Worm (Caenorhabditis elegans) whole organism, L4 larva: ENCODE measurements around the gene F43G6.7.

Source experiments
- T26A8.4 ChIP-seq: fragments of 200-800 bp; sonication (Bioruptor generic); IDR thresholded peaks from 2 replicates; pipeline ENCODE4 v1.3.6; 2022; ENCODE audit warnings: missing genetic modification characterization, missing compliant biosample characterization
- Y5F2A.4 ChIP-seq: fragments of 200-800 bp; sonication (Bioruptor generic); optimal IDR thresholded peaks from 2 replicates; lab custom pipeline; 2018; ENCODE audit warnings: mild to moderate bottlenecking, missing genetic modification characterization, missing compliant biosample characterization
- daf-19 ChIP-seq: fragments of 200-800 bp; sonication (Bioruptor generic); conservative IDR thresholded peaks from 2 replicates; pipeline ENCODE4 v1.3.6; 2022; ENCODE audit warnings: missing genetic modification characterization, missing compliant biosample characterization
- duxl-1 ChIP-seq: sonication (generic microtip); optimal IDR thresholded peaks from 2 replicates; lab custom pipeline; 2016; ENCODE audit warnings: mild to moderate bottlenecking, missing genetic modification characterization, moderate library complexity, missing compliant biosample characterization; ENCODE audit not compliant: poor library complexity
- lin-15B ChIP-seq: fragments of 150-350 bp; sonication (generic microtip); optimal IDR thresholded peaks from 3 replicates; lab custom pipeline; 2014; ENCODE audit warnings: missing biosample characterization, missing genetic modification characterization
- lir-3 ChIP-seq: sonication (generic microtip); optimal IDR thresholded peaks from 2 replicates; lab custom pipeline; 2016; ENCODE audit warnings: mild to moderate bottlenecking, missing genetic modification characterization, missing compliant biosample characterization
- mdt-29 ChIP-seq: fragments of 200-800 bp; sonication (Bioruptor generic); IDR thresholded peaks from 2 replicates; pipeline ENCODE4 v1.3.6; 2022; ENCODE audit warnings: missing genetic modification reagents, missing genetic modification characterization, missing compliant biosample characterization
- nhr-10 ChIP-seq: fragments of 150-350 bp; optimal IDR thresholded peaks from 2 replicates; lab custom pipeline; 2014; ENCODE audit warnings: missing biosample characterization, missing genetic modification characterization
- pha-4 ChIP-seq, 2 experiments: fragments of 150-350 bp in 1 of 2; fragments of 200-800 bp in 1 of 2; sonication (Bioruptor generic) in 1 of 2; IDR thresholded peaks in 1 of 2; optimal IDR thresholded peaks in 1 of 2; 2 replicates each; pipeline versions ENCODE4 v1.3.6 to Lab custom; 2014 to 2022; ENCODE audit warnings: missing genetic modification characterization in 2 of 2, missing genetic modification reagents in 2 of 2, missing biosample characterization in 1 of 2, missing compliant biosample characterization in 1 of 2
- skn-1 ChIP-seq: fragments of 150-350 bp; optimal IDR thresholded peaks from 2 replicates; lab custom pipeline; 2014; ENCODE audit warnings: missing biosample characterization, missing genetic modification characterization
- ztf-11 ChIP-seq: fragments of 150-350 bp; optimal IDR thresholded peaks from 2 replicates; lab custom pipeline; 2014; ENCODE audit warnings: missing biosample characterization, missing genetic modification characterization

ce11 chrII:11853108-11853507 is 42.5 kb downstream of the F43G6.7 start:
- TF ChIP-seq ztf-11 (tag; lab: Kevin White, UChicago), result no peak
- no peak for TF ChIP-seq nhr-10 (tag; lab: Kevin White, UChicago)
- TF ChIP-seq pha-4 (GFP tag; IDR thresholded peaks at IDR 0.05; lab: Robert Waterston, UW), result no peak
- no peak for TF ChIP-seq pha-4 (tag; optimal IDR thresholded peaks at IDR 0.05; lab: Kevin White, UChicago)
- TF ChIP-seq lin-15B (tag; lab: Kevin White, UChicago), result no peak
- no peak for TF ChIP-seq lir-3 (tag; lab: Kevin White, UChicago)
- no peak for TF ChIP-seq skn-1 (tag; lab: Kevin White, UChicago)
- no peak for TF ChIP-seq daf-19 (GFP tag; lab: Robert Waterston, UW)
- no peak for TF ChIP-seq duxl-1 (tag; lab: Kevin White, UChicago)
- TF ChIP-seq mdt-29, result no peak
- TF ChIP-seq Y5F2A.4, result no peak
- TF ChIP-seq T26A8.4 (GFP tag; lab: Robert Waterston, UW), result no peak
